Worm (Caenorhabditis elegans) whole organism, L4 larva: ENCODE results near the gene F13C5.1.

Source experiments
- F26F4.8 ChIP-seq: fragments of 200-800 bp; sonication (Bioruptor generic); conservative IDR thresholded peaks from 2 replicates; pipeline ENCODE4 v1.3.6; 2022; ENCODE audit warnings: missing genetic modification characterization, missing compliant biosample characterization
- F37D6.2 ChIP-seq: sonication (generic microtip); optimal IDR thresholded peaks from 2 replicates; lab custom pipeline; 2016; ENCODE audit warnings: mild to moderate bottlenecking, missing genetic modification characterization, missing compliant biosample characterization
- F49E8.2 ChIP-seq: sonication (generic microtip); optimal IDR thresholded peaks from 2 replicates; lab custom pipeline; 2016; ENCODE audit warnings: missing compliant biosample characterization, mild to moderate bottlenecking, missing genetic modification characterization, borderline replicate concordance
- T20F7.1 ChIP-seq: fragments of 200-800 bp; sonication (Bioruptor generic); optimal IDR thresholded peaks from 2 replicates; lab custom pipeline; 2018; ENCODE audit warnings: mild to moderate bottlenecking, missing genetic modification characterization, missing compliant biosample characterization
- Y5F2A.4 ChIP-seq: fragments of 200-800 bp; sonication (Bioruptor generic); optimal IDR thresholded peaks from 2 replicates; lab custom pipeline; 2018; ENCODE audit warnings: mild to moderate bottlenecking, missing genetic modification characterization, missing compliant biosample characterization
- ZK546.5 ChIP-seq, 2 experiments: sonication (generic microtip); optimal IDR thresholded peaks; 2 replicates each; lab custom pipeline; 2017; ENCODE audit warnings: missing biosample characterization in 2 of 2, missing genetic modification characterization in 2 of 2
- aha-1 ChIP-seq: fragments of 150-350 bp; peaks from one replicate; lab custom pipeline; 2014; ENCODE audit warnings: missing biosample characterization, missing genetic modification characterization
- ama-1 ChIP-seq: fragments of 150-350 bp; optimal IDR thresholded peaks from 2 replicates; lab custom pipeline; 2014; ENCODE audit warnings: inconsistent platforms, mixed read lengths
- ceh-44 ChIP-seq: fragments of 200-800 bp; sonication (Bioruptor generic); IDR thresholded peaks from 2 replicates; pipeline ENCODE4 v1.3.6; 2022; ENCODE audit warnings: missing genetic modification reagents, missing genetic modification characterization, missing compliant biosample characterization
- ces-1 ChIP-seq: fragments of 150-350 bp; sonication (generic microtip); optimal IDR thresholded peaks from 4 replicates; lab custom pipeline; 2014; ENCODE audit warnings: missing biosample characterization, missing genetic modification reagents, missing genetic modification characterization
- daf-16 ChIP-seq, 3 experiments: sonication (generic microtip); optimal IDR thresholded peaks; 2 replicates each; lab custom pipeline; 2016 to 2017; ENCODE audit warnings: missing genetic modification characterization in 3 of 3, missing genetic modification reagents in 3 of 3, mild to moderate bottlenecking in 2 of 3, missing compliant biosample characterization in 2 of 3, missing biosample characterization in 1 of 3, moderate library complexity in 1 of 3
- daf-19 ChIP-seq: fragments of 200-800 bp; sonication (Bioruptor generic); conservative IDR thresholded peaks from 2 replicates; pipeline ENCODE4 v1.3.6; 2022; ENCODE audit warnings: missing genetic modification characterization, missing compliant biosample characterization
- dmd-6 ChIP-seq: fragments of 200-800 bp; sonication (Bioruptor generic); IDR thresholded peaks from 2 replicates; pipeline ENCODE4 v1.3.6; 2022; ENCODE audit warnings: missing genetic modification reagents, missing genetic modification characterization, missing compliant biosample characterization
- duxl-1 ChIP-seq: sonication (generic microtip); optimal IDR thresholded peaks from 2 replicates; lab custom pipeline; 2016; ENCODE audit warnings: mild to moderate bottlenecking, missing genetic modification characterization, moderate library complexity, missing compliant biosample characterization; ENCODE audit not compliant: poor library complexity
- dve-1 ChIP-seq: sonication (generic microtip); optimal IDR thresholded peaks from 2 replicates; lab custom pipeline; 2017; ENCODE audit warnings: antibody characterized with exemption, mild to moderate bottlenecking, missing genetic modification characterization, missing compliant biosample characterization; ENCODE audit not compliant: insufficient read depth
- egl-43 ChIP-seq: fragments of 200-800 bp; sonication (Bioruptor generic); IDR thresholded peaks from 2 replicates; pipeline ENCODE4 v1.3.6; 2022; ENCODE audit warnings: missing genetic modification reagents, missing genetic modification characterization, missing compliant biosample characterization
- fos-1 ChIP-seq: fragments of 150-350 bp; optimal IDR thresholded peaks from 2 replicates; lab custom pipeline; 2014; ENCODE audit warnings: missing biosample characterization, missing genetic modification characterization
- hlh-11 ChIP-seq: fragments of 200-800 bp; sonication (Bioruptor generic); optimal IDR thresholded peaks from 2 replicates; lab custom pipeline; 2018; ENCODE audit warnings: mild to moderate bottlenecking, missing genetic modification characterization, missing compliant biosample characterization
- hlh-30 ChIP-seq: sonication (generic microtip); optimal IDR thresholded peaks from 2 replicates; lab custom pipeline; 2017; ENCODE audit warnings: antibody characterized with exemption, mild to moderate bottlenecking, missing genetic modification characterization, missing compliant biosample characterization; ENCODE audit not compliant: insufficient read depth
- lin-1 ChIP-seq: fragments of 200-800 bp; sonication (Bioruptor generic); IDR thresholded peaks from 2 replicates; pipeline ENCODE4 v1.3.6; 2022; ENCODE audit warnings: missing genetic modification reagents, missing genetic modification characterization, missing compliant biosample characterization
- lin-39 ChIP-seq: fragments of 150-350 bp; optimal IDR thresholded peaks from 2 replicates; lab custom pipeline; 2014; ENCODE audit warnings: missing biosample characterization, missing genetic modification reagents, missing genetic modification characterization
- madf-5 ChIP-seq, 2 experiments: fragments of 200-800 bp; sonication (Bioruptor generic); IDR thresholded peaks; 2 replicates each; pipeline ENCODE4 v1.3.6; 2022; ENCODE audit warnings: missing compliant biosample characterization in 2 of 2, missing genetic modification characterization in 2 of 2
- mdl-1 ChIP-seq, 2 experiments: fragments of 150-350 bp in 1 of 2; sonication (generic microtip) in 1 of 2; optimal IDR thresholded peaks; 2 replicates each; lab custom pipeline; 2014 to 2017; ENCODE audit warnings: missing biosample characterization in 2 of 2, missing genetic modification characterization in 2 of 2
- mdt-29 ChIP-seq: fragments of 200-800 bp; sonication (Bioruptor generic); IDR thresholded peaks from 2 replicates; pipeline ENCODE4 v1.3.6; 2022; ENCODE audit warnings: missing genetic modification reagents, missing genetic modification characterization, missing compliant biosample characterization
- mep-1 ChIP-seq: fragments of 150-350 bp; sonication (generic microtip); optimal IDR thresholded peaks from 3 replicates; lab custom pipeline; 2014; ENCODE audit warnings: missing biosample characterization, missing genetic modification characterization
- nhr-11 ChIP-seq: fragments of 150-350 bp; optimal IDR thresholded peaks from 2 replicates; lab custom pipeline; 2014; ENCODE audit warnings: missing biosample characterization, missing genetic modification characterization
- nhr-28 ChIP-seq: fragments of 150-350 bp; optimal IDR thresholded peaks from 2 replicates; lab custom pipeline; 2014; ENCODE audit warnings: missing biosample characterization, missing genetic modification characterization
- nhr-48 ChIP-seq: sonication (generic microtip); optimal IDR thresholded peaks from 2 replicates; lab custom pipeline; 2016; ENCODE audit warnings: mild to moderate bottlenecking, missing genetic modification characterization, missing compliant biosample characterization
- nhr-76 ChIP-seq: fragments of 150-350 bp; optimal IDR thresholded peaks from 2 replicates; lab custom pipeline; 2014; ENCODE audit warnings: missing biosample characterization, missing genetic modification characterization
- nhr-77 ChIP-seq: fragments of 150-350 bp; optimal IDR thresholded peaks from 2 replicates; lab custom pipeline; 2014; ENCODE audit warnings: missing biosample characterization, missing genetic modification characterization
- php-3 ChIP-seq: fragments of 200-800 bp; sonication (Bioruptor generic); IDR thresholded peaks from 2 replicates; pipeline ENCODE4 v1.3.6; 2022; ENCODE audit warnings: missing genetic modification reagents, missing genetic modification characterization, missing compliant biosample characterization
- pqm-1 ChIP-seq: sonication (generic microtip); optimal IDR thresholded peaks from 2 replicates; lab custom pipeline; 2017; ENCODE audit warnings: missing biosample characterization, missing genetic modification characterization
- rbr-2 ChIP-seq: sonication (generic microtip); optimal IDR thresholded peaks from 2 replicates; lab custom pipeline; 2016; ENCODE audit warnings: missing genotype, missing genetic modification characterization, missing compliant biosample characterization
- tag-97 ChIP-seq: fragments of 200-800 bp; sonication (Bioruptor generic); IDR thresholded peaks from 2 replicates; pipeline ENCODE4 v1.3.6; 2022; ENCODE audit warnings: missing genetic modification characterization, missing compliant biosample characterization
- unc-62 ChIP-seq, 3 experiments: fragments of 150-350 bp in 1 of 3; sonication (generic microtip); optimal IDR thresholded peaks in 2 of 3; peaks in 1 of 3; 1 replicate in 1 of 3; 2 replicates in 2 of 3; lab custom pipeline; 2014 to 2017; ENCODE audit warnings: missing biosample characterization in 3 of 3, missing genetic modification characterization in 3 of 3, missing genetic modification reagents in 3 of 3, missing genotype in 1 of 3
- vab-7 ChIP-seq: fragments of 200-800 bp; sonication (Bioruptor generic); IDR thresholded peaks from 2 replicates; pipeline ENCODE4 v1.3.6; 2022; ENCODE audit warnings: missing genetic modification reagents, missing genetic modification characterization, missing compliant biosample characterization
- zag-1 ChIP-seq: fragments of 150-350 bp; optimal IDR thresholded peaks from 2 replicates; lab custom pipeline; 2014; ENCODE audit warnings: missing biosample characterization, missing genetic modification characterization
- zfp-2 ChIP-seq: sonication (generic microtip); optimal IDR thresholded peaks from 2 replicates; lab custom pipeline; 2016; ENCODE audit warnings: mild to moderate bottlenecking, missing genetic modification characterization, missing compliant biosample characterization
- zip-11 ChIP-seq: fragments of 200-800 bp; sonication (Bioruptor generic); IDR thresholded peaks from 2 replicates; pipeline ENCODE4 v1.3.6; 2022; ENCODE audit warnings: missing genetic modification characterization, missing compliant biosample characterization

The F13C5.1 gene

ce11 chrX:636893-637292, 34.9 kb downstream of the F13C5.1 start, which contains the start of gene pha-2:
TSS of gene pha-2 (minus strand) at chrX:636993.
- TF ChIP-seq F37D6.2 (tag; lab: Kevin White, UChicago) (no peak), madf-5 (GFP tag; IDR thresholded peaks at IDR 0.05; lab: Robert Waterston, UW) (no peak)

ce11 chrX:637588-637987, 35.6 kb downstream of the F13C5.1 start:
- TF ChIP-seq nhr-77 (tag; lab: Kevin White, UChicago) (no peak), pqm-1 (peak; percentile 69), hlh-11 (tag; lab: Kevin White, UChicago) (peak; percentile 50), nhr-48 (tag; lab: Kevin White, UChicago) (no peak), aha-1 (tag; lab: Kevin White, UChicago) (peak; percentile 37), dmd-6 (GFP tag; lab: Robert Waterston, UW) (peak; percentile 69), daf-16 (GFP tag; optimal IDR thresholded peaks at IDR 0.05; lab: Kevin White, UChicago) (no peak), daf-16 (tag; optimal IDR thresholded peaks at IDR 0.05; lab: Kevin White, UChicago) (peak; percentile 31), ZK546.5 (tag; optimal IDR thresholded peaks at IDR 0.05; lab: Kevin White, UChicago) (no peak), php-3 (GFP tag; lab: Robert Waterston, UW) (peak; percentile 43; the same call in 1 of the 2 replicates), F49E8.2 (tag; lab: Kevin White, UChicago) (no peak), unc-62 (GFP tag; optimal IDR thresholded peaks at IDR 0.05 in 1 of 2; lab: Kevin White, UChicago) (peak in 1 of 2 experiments; percentile 94), unc-62 (tag; optimal IDR thresholded peaks at IDR 0.05; lab: Kevin White, UChicago) (no peak)

ce11 chrX:641440-641839, 39.5 kb downstream of the F13C5.1 start, which contains the start of gene M6.11:
TSS of gene M6.11 (minus strand) at chrX:641540.
- TF ChIP-seq ceh-44 (GFP tag; lab: Robert Waterston, UW) (no peak), aha-1 (tag; lab: Kevin White, UChicago) (peak; percentile 44)

DNA sequence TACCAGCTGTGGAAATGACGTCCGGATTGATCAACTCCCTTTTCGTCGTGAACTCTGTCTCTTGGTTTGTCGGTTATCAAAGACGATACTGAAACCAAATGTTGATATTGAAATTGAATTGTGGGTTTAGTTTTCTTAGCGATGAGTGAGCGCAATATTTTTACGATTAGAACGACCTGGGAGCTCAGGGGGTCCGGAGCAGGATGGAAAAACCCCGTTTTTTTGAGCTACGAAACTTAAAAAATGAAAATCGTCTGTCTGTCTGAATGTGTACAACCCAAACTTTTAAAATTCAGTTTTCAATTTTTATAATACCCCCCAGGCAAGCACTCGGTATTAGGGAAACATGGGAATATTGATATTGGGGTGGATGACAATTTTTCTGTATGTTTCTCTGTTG, 40.9 kb downstream of the F13C5.1 start:
- TF ChIP-seq nhr-11 (tag; lab: Kevin White, UChicago) (no peak), nhr-76 (tag; lab: Kevin White, UChicago) (no peak), nhr-48 (tag; lab: Kevin White, UChicago) (peak; percentile 3), ces-1 (no peak), nhr-77 (tag; lab: Kevin White, UChicago) (peak; percentile 12), vab-7 (GFP tag; lab: Robert Waterston, UW) (0 out of 2 replicates have a peak, but pooled peaks have one; percentile 22), fos-1 (tag; lab: Kevin White, UChicago) (no peak), mdt-29 (GFP tag; lab: Robert Waterston, UW) (no peak), unc-62 (GFP tag; optimal IDR thresholded peaks at IDR 0.05 in 1 of 2; lab: Kevin White, UChicago) (peak in 1 of 2 experiments; percentile 52), unc-62 (tag; optimal IDR thresholded peaks at IDR 0.05; lab: Kevin White, UChicago) (no peak), egl-43 (GFP tag; lab: Robert Waterston, UW) (0 out of 2 replicates have a peak, but pooled peaks have one; percentile 8), mep-1 (tag; lab: Kevin White, UChicago) (peak; percentile 14), hlh-11 (tag; lab: Kevin White, UChicago) (peak; percentile 26), Y5F2A.4 (no peak)

DNA sequence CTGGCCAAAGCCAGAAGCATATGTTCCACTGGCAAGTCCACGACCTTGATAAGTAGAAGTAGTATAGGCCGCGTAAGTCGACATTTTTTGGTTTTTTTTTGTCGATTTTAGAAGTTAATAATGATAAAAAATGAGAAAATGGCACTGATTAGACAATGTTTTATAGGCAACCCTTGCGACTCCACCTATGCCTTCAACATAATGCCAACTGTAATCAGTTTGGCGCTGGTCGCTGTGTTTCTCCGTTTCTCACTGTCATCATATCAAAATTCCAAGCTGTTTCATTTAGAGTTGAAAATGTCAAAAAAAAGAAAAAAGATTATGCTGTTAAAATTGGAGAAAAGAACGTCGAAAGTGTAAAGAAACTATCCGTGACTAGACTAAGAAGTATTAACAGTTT, 43.6 kb downstream of the F13C5.1 start:
- peak; percentile 71 for TF ChIP-seq hlh-11 (tag; lab: Kevin White, UChicago)
- no peak for TF ChIP-seq zfp-2 (tag; lab: Kevin White, UChicago)
- no peak for TF ChIP-seq duxl-1 (tag; lab: Kevin White, UChicago)
- no peak for TF ChIP-seq daf-19 (GFP tag; lab: Robert Waterston, UW)
- TF ChIP-seq nhr-28 (tag; lab: Kevin White, UChicago) = peak; percentile 71
- TF ChIP-seq zag-1 (tag; lab: Kevin White, UChicago) = no peak
- TF ChIP-seq tag-97 (GFP tag; lab: Robert Waterston, UW) = no peak
- TF ChIP-seq daf-16 (GFP tag; optimal IDR thresholded peaks at IDR 0.05; lab: Kevin White, UChicago) = no peak
- peak; percentile 78 for TF ChIP-seq daf-16 (tag; optimal IDR thresholded peaks at IDR 0.05; lab: Kevin White, UChicago)
- TF ChIP-seq nhr-77 (tag; lab: Kevin White, UChicago) = no peak
- TF ChIP-seq aha-1 (tag; lab: Kevin White, UChicago) = no peak
- no peak for TF ChIP-seq F37D6.2 (tag; lab: Kevin White, UChicago)
- TF ChIP-seq lin-1 (GFP tag; lab: Robert Waterston, UW) = no peak
- no peak for TF ChIP-seq Y5F2A.4
- no peak for TF ChIP-seq nhr-11 (tag; lab: Kevin White, UChicago)
- peak; percentile 30 for TF ChIP-seq T20F7.1 (GFP tag; lab: Kevin White, UChicago)
- no peak for TF ChIP-seq F26F4.8 (GFP tag; lab: Robert Waterston, UW)
- no peak for TF ChIP-seq F49E8.2 (tag; lab: Kevin White, UChicago)
- TF ChIP-seq mdt-29 (GFP tag; lab: Robert Waterston, UW) = no peak
- no peak for TF ChIP-seq lin-39 (tag; lab: Kevin White, UChicago)
- no peak for TF ChIP-seq mdl-1 (tag; optimal IDR thresholded peaks at IDR 0.05; lab: Kevin White, UChicago)
- no peak for TF ChIP-seq ama-1 (lab: Kevin White, UChicago)
- no peak for TF ChIP-seq hlh-30 (tag; lab: Kevin White, UChicago)
- TF ChIP-seq zip-11 = no peak
- no peak for TF ChIP-seq rbr-2 (tag; lab: Kevin White, UChicago)
- peak; percentile 73 for TF ChIP-seq dve-1 (tag; lab: Kevin White, UChicago)
